Fruit fly (Drosophila melanogaster) whole organism, prepupa: ENCODE measurements around the gene CG17207.

Source experiments
- Blimp-1 ChIP-seq: fragments of 200-800 bp; sonication (Bioruptor generic); optimal IDR thresholded peaks from 3 replicates; lab custom pipeline; 2017; ENCODE audit warnings: missing biosample characterization, missing genetic modification characterization, mild to moderate bottlenecking, moderate library complexity, missing genetic modification reagents
- CG10631 ChIP-seq: fragments of 200-800 bp; sonication (Bioruptor generic); optimal IDR thresholded peaks from 2 replicates; lab custom pipeline; 2016; ENCODE audit warnings: missing biosample characterization, missing genetic modification characterization
- CG10669 ChIP-seq: fragments of 200-800 bp; sonication (Bioruptor generic); optimal IDR thresholded peaks from 3 replicates; lab custom pipeline; 2018; ENCODE audit warnings: missing biosample characterization, mild to moderate bottlenecking, missing genetic modification characterization, moderate library complexity
- CG11294 ChIP-seq: fragments of 200-800 bp; sonication (Bioruptor generic); IDR thresholded peaks from 2 replicates; pipeline ENCODE4 v1.3.6; 2022; ENCODE audit warnings: missing biosample characterization, missing genetic modification characterization
- CG11902 ChIP-seq: fragments of 200-800 bp; sonication (Bioruptor generic); optimal IDR thresholded peaks from 3 replicates; lab custom pipeline; 2016; ENCODE audit warnings: missing biosample characterization, missing genetic modification characterization
- CG15336 ChIP-seq: fragments of 200-800 bp; sonication (Bioruptor generic); IDR thresholded peaks from 2 replicates; pipeline ENCODE4 v1.3.6; 2022; ENCODE audit warnings: missing biosample characterization, missing genetic modification characterization
- CG1621 ChIP-seq: fragments of 200-800 bp; sonication (Bioruptor generic); optimal IDR thresholded peaks from 3 replicates; lab custom pipeline; 2018; ENCODE audit warnings: missing biosample characterization, mild to moderate bottlenecking, missing genetic modification characterization
- CG16779 ChIP-seq: fragments of 200-800 bp; sonication (Bioruptor generic); optimal IDR thresholded peaks from 3 replicates; lab custom pipeline; 2017; ENCODE audit warnings: missing biosample characterization, mild to moderate bottlenecking, missing genetic modification characterization
- CG3032 ChIP-seq: fragments of 200-800 bp; optimal IDR thresholded peaks from 2 replicates; lab custom pipeline; 2019; ENCODE audit warnings: missing biosample characterization, mild to moderate bottlenecking, missing genetic modification characterization, moderate library complexity
- CG31627 ChIP-seq: fragments of 200-800 bp; sonication (Bioruptor generic); optimal IDR thresholded peaks from 3 replicates; lab custom pipeline; 2016; ENCODE audit warnings: missing biosample characterization, missing genetic modification characterization
- CG32006 ChIP-seq: fragments of 200-800 bp; sonication (Bioruptor generic); optimal IDR thresholded peaks from 3 replicates; lab custom pipeline; 2017; ENCODE audit warnings: missing biosample characterization, mild to moderate bottlenecking, missing genetic modification characterization
- CG34406 ChIP-seq: fragments of 200-800 bp; sonication (Bioruptor generic); optimal IDR thresholded peaks from 3 replicates; lab custom pipeline; 2016; ENCODE audit warnings: missing biosample characterization, missing genetic modification characterization
- CG3919 ChIP-seq: fragments of 200-800 bp; sonication (Bioruptor generic); optimal IDR thresholded peaks from 3 replicates; lab custom pipeline; 2016; ENCODE audit warnings: missing biosample characterization, missing genetic modification characterization
- CG6163 ChIP-seq: fragments of 200-800 bp; sonication (Bioruptor generic); IDR thresholded peaks from 3 replicates; pipeline ENCODE4 v1.3.6; 2022; ENCODE audit warnings: missing biosample characterization, missing genetic modification characterization
- CG6276 ChIP-seq: fragments of 200-800 bp; sonication (Bioruptor generic); optimal IDR thresholded peaks from 2 replicates; lab custom pipeline; 2017; ENCODE audit warnings: missing biosample characterization, mild to moderate bottlenecking, missing genetic modification characterization
- CG6792 ChIP-seq: fragments of 200-800 bp; sonication (Bioruptor generic); optimal IDR thresholded peaks from 3 replicates; lab custom pipeline; 2016; ENCODE audit warnings: missing biosample characterization, missing genetic modification characterization
- CG6808 ChIP-seq: fragments of 200-800 bp; sonication (Bioruptor generic); optimal IDR thresholded peaks from 3 replicates; lab custom pipeline; 2017; ENCODE audit warnings: missing biosample characterization, missing genetic modification characterization, mild to moderate bottlenecking, moderate library complexity, missing genetic modification reagents
- CG7368 ChIP-seq: fragments of 200-800 bp; sonication (Bioruptor generic); optimal IDR thresholded peaks from 3 replicates; lab custom pipeline; 2016; ENCODE audit warnings: missing biosample characterization, missing genetic modification characterization
- CG8119 ChIP-seq: fragments of 200-800 bp; sonication (Bioruptor generic); IDR thresholded peaks from 3 replicates; pipeline ENCODE4 v1.3.6; 2022; ENCODE audit warnings: missing biosample characterization, missing genetic modification characterization
- CG8319 ChIP-seq: fragments of 200-800 bp; sonication (Bioruptor generic); optimal IDR thresholded peaks from 3 replicates; lab custom pipeline; 2016; ENCODE audit warnings: missing biosample characterization, missing genetic modification characterization
- CG8632 ChIP-seq: fragments of 200-800 bp; sonication (Bioruptor generic); optimal IDR thresholded peaks from 3 replicates; lab custom pipeline; 2016; ENCODE audit warnings: missing biosample characterization, missing genetic modification characterization
- CG9139 ChIP-seq: fragments of 200-800 bp; sonication (Bioruptor generic); optimal IDR thresholded peaks from 3 replicates; lab custom pipeline; 2017; ENCODE audit warnings: missing biosample characterization, mild to moderate bottlenecking, missing genetic modification characterization
- Eip75B ChIP-seq: fragments of 200-800 bp; sonication (Bioruptor generic); optimal IDR thresholded peaks from 3 replicates; lab custom pipeline; 2016; ENCODE audit warnings: missing biosample characterization, missing genetic modification characterization
- Eip78C ChIP-seq: fragments of 200-800 bp; sonication (Bioruptor generic); peaks from one replicate; lab custom pipeline; 2016; ENCODE audit warnings: missing biosample characterization, missing genetic modification characterization
- Eip93F ChIP-seq: fragments of 200-800 bp; sonication (Bioruptor generic); optimal IDR thresholded peaks from 2 replicates; lab custom pipeline; 2016; ENCODE audit warnings: missing biosample characterization, mild to moderate bottlenecking, missing genetic modification characterization
- Ets21C ChIP-seq: fragments of 200-800 bp; sonication (Bioruptor generic); optimal IDR thresholded peaks from 3 replicates; lab custom pipeline; 2016; ENCODE audit warnings: missing biosample characterization, missing genetic modification characterization
- Ets96B ChIP-seq: fragments of 200-800 bp; optimal IDR thresholded peaks from 2 replicates; lab custom pipeline; 2019; ENCODE audit warnings: missing biosample characterization, mild to moderate bottlenecking, missing genetic modification characterization, moderate library complexity
- Gug ChIP-seq: fragments of 200-800 bp; sonication (Bioruptor generic); IDR thresholded peaks from 2 replicates; pipeline ENCODE4 v1.3.6; 2022; ENCODE audit warnings: missing biosample characterization, missing genetic modification characterization
- Hr38 ChIP-seq: sonication (Bioruptor generic); optimal IDR thresholded peaks from 2 replicates; lab custom pipeline; 2016; ENCODE audit warnings: missing biosample characterization, missing genetic modification characterization
- Hr39 ChIP-seq: fragments of 200-800 bp; sonication (Bioruptor generic); optimal IDR thresholded peaks from 2 replicates; lab custom pipeline; 2016; ENCODE audit warnings: missing biosample characterization, missing genetic modification characterization
- Lpt ChIP-seq: fragments of 200-800 bp; sonication (Bioruptor generic); optimal IDR thresholded peaks from 3 replicates; lab custom pipeline; 2016; ENCODE audit warnings: missing biosample characterization, missing genetic modification characterization
- Met ChIP-seq: fragments of 200-800 bp; sonication (Bioruptor generic); optimal IDR thresholded peaks from 3 replicates; lab custom pipeline; 2016; ENCODE audit warnings: missing biosample characterization, missing genetic modification characterization
- OdsH ChIP-seq: fragments of 200-800 bp; sonication (Bioruptor generic); optimal IDR thresholded peaks from 3 replicates; lab custom pipeline; 2016; ENCODE audit warnings: missing biosample characterization, missing genetic modification characterization
- Smox ChIP-seq: fragments of 200-800 bp; sonication (Bioruptor generic); optimal IDR thresholded peaks from 3 replicates; lab custom pipeline; 2016; ENCODE audit warnings: missing biosample characterization, missing genetic modification characterization
- Sox102F ChIP-seq: fragments of 200-800 bp; sonication (Bioruptor generic); optimal IDR thresholded peaks from 2 replicates; lab custom pipeline; 2016; ENCODE audit warnings: missing biosample characterization, mild to moderate bottlenecking, missing genetic modification characterization
- Sox14 ChIP-seq: fragments of 200-800 bp; sonication (Bioruptor generic); optimal IDR thresholded peaks from 3 replicates; lab custom pipeline; 2016; ENCODE audit warnings: missing biosample characterization, missing genetic modification characterization
- Sox15 ChIP-seq: fragments of 200-800 bp; sonication (Bioruptor generic); optimal IDR thresholded peaks from 3 replicates; lab custom pipeline; 2016; ENCODE audit warnings: missing biosample characterization, missing genetic modification characterization
- achi ChIP-seq: fragments of 200-800 bp; sonication (Bioruptor generic); optimal IDR thresholded peaks from 3 replicates; lab custom pipeline; 2016; ENCODE audit warnings: missing biosample characterization, missing genetic modification characterization
- acj6 ChIP-seq: fragments of 200-800 bp; sonication (Bioruptor generic); optimal IDR thresholded peaks from 3 replicates; lab custom pipeline; 2016; ENCODE audit warnings: missing biosample characterization, missing genetic modification characterization
- cyc ChIP-seq: fragments of 200-800 bp; sonication (Bioruptor generic); optimal IDR thresholded peaks from 3 replicates; lab custom pipeline; 2016; ENCODE audit warnings: missing biosample characterization, missing genetic modification characterization
- dac ChIP-seq: fragments of 200-800 bp; sonication (Bioruptor generic); optimal IDR thresholded peaks from 2 replicates; lab custom pipeline; 2017; ENCODE audit warnings: missing biosample characterization, mild to moderate bottlenecking, missing genetic modification characterization
- dsx ChIP-seq: fragments of 200-800 bp; optimal IDR thresholded peaks from 3 replicates; lab custom pipeline; 2019; ENCODE audit warnings: missing biosample characterization, mild to moderate bottlenecking, missing genetic modification characterization, moderate library complexity; ENCODE audit not compliant: poor library complexity, severe bottlenecking
- eg ChIP-seq: fragments of 200-800 bp; sonication (Bioruptor generic); IDR thresholded peaks from 3 replicates; pipeline ENCODE4 v1.3.6; 2022; ENCODE audit warnings: missing biosample characterization, missing genetic modification characterization
- esn ChIP-seq: fragments of 200-800 bp; sonication (Bioruptor generic); optimal IDR thresholded peaks from 2 replicates; lab custom pipeline; 2016; ENCODE audit warnings: missing biosample characterization, mild to moderate bottlenecking, missing genetic modification characterization, moderate library complexity
- fd59A ChIP-seq: fragments of 200-800 bp; sonication (Bioruptor generic); optimal IDR thresholded peaks from 2 replicates; lab custom pipeline; 2017; ENCODE audit warnings: missing biosample characterization, mild to moderate bottlenecking, missing genetic modification characterization, missing genetic modification reagents
- fd85E ChIP-seq: fragments of 200-800 bp; sonication (Bioruptor generic); optimal IDR thresholded peaks from 3 replicates; lab custom pipeline; 2016; ENCODE audit warnings: missing biosample characterization, missing genetic modification characterization
- fkh ChIP-seq: fragments of 200-800 bp; sonication (Bioruptor generic); optimal IDR thresholded peaks from 3 replicates; lab custom pipeline; 2017; ENCODE audit warnings: missing biosample characterization, mild to moderate bottlenecking, missing genetic modification characterization, moderate library complexity
- net ChIP-seq: fragments of 200-800 bp; sonication (Bioruptor generic); optimal IDR thresholded peaks from 3 replicates; lab custom pipeline; 2016; ENCODE audit warnings: missing biosample characterization, missing genetic modification characterization
- pdm3 ChIP-seq: fragments of 200-800 bp; sonication (Bioruptor generic); optimal IDR thresholded peaks from 3 replicates; lab custom pipeline; 2016; ENCODE audit warnings: missing biosample characterization, missing genetic modification characterization
- spab ChIP-seq: fragments of 200-800 bp; sonication (Bioruptor generic); optimal IDR thresholded peaks from 2 replicates; lab custom pipeline; 2017; ENCODE audit warnings: missing biosample characterization, mild to moderate bottlenecking, missing genetic modification characterization, missing genetic modification reagents
- ss ChIP-seq, 2 experiments: fragments of 200-800 bp; sonication (Bioruptor generic); optimal IDR thresholded peaks; 2 replicates in 1 of 2; 3 replicates in 1 of 2; lab custom pipeline; 2017 to 2018; ENCODE audit warnings: mild to moderate bottlenecking in 2 of 2, missing biosample characterization in 2 of 2, missing genetic modification characterization in 2 of 2, moderate library complexity in 1 of 2
- topi ChIP-seq: fragments of 200-800 bp; sonication (Bioruptor generic); optimal IDR thresholded peaks from 3 replicates; lab custom pipeline; 2016; ENCODE audit warnings: missing biosample characterization, missing genetic modification characterization
- vri ChIP-seq: fragments of 200-800 bp; sonication (Bioruptor generic); optimal IDR thresholded peaks from 3 replicates; lab custom pipeline; 2016; ENCODE audit warnings: missing biosample characterization, mild to moderate bottlenecking, missing genetic modification characterization

CG17207 gene

DNA sequence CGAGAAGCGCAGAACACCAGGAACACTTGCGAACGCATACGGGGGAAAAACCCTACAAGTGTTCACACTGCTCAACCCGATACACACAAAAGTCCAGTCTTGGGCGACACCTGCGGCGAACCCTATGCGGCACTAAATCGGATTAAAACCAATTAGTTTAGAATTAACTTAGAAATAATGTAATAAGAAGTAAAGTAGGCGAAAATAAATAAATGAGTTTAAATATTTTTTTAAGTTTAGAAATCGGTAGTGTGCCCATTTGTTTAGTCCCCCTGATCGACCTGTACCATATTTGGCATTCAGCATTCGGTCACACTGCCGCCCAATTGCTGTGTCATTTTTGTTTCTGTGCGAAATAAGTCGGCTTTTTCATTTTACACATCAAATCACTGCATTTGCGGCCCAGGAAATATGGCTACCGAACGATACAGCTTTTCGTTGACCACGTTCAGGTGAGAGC is 7.9 kb downstream of the CG17207 start, which contains the start of gene Prosalpha2:
Gene Prosalpha2, plus strand, starts transcription at position 292 of the 460 bp plus-strand sequence.
- no peak for TF ChIP-seq CG3919 (GFP tag; lab: Kevin White, UChicago)
- TF ChIP-seq Sox14 (GFP tag; lab: Kevin White, UChicago): peak; percentile 48
- no peak for TF ChIP-seq acj6
- TF ChIP-seq CG8119 (GFP tag; lab: Robert Waterston, UW): no peak
- no peak for TF ChIP-seq Hr38 (GFP tag; lab: Kevin White, UChicago)
- TF ChIP-seq vri: no peak
- TF ChIP-seq OdsH (GFP tag; lab: Kevin White, UChicago): no peak
- no peak for TF ChIP-seq Eip75B (GFP tag; lab: Kevin White, UChicago)
- TF ChIP-seq achi: no peak
- no peak for TF ChIP-seq spab (GFP tag; lab: Kevin White, UChicago)
- no peak for TF ChIP-seq ss (GFP tag; optimal IDR thresholded peaks at IDR 0.05; lab: Kevin White, UChicago)
- no peak for TF ChIP-seq CG16779 (tag; lab: Kevin White, UChicago)
- TF ChIP-seq Eip93F (GFP tag; lab: Kevin White, UChicago): no peak
- TF ChIP-seq CG15336 (GFP tag; lab: Robert Waterston, UW): no peak
- no peak for TF ChIP-seq Lpt (GFP tag; lab: Kevin White, UChicago)
- TF ChIP-seq Ets21C: no peak
- peak; percentile 19 for TF ChIP-seq CG31627 (GFP tag; lab: Kevin White, UChicago)
- TF ChIP-seq Sox102F (GFP tag; lab: Kevin White, UChicago): no peak
- TF ChIP-seq fd59A (GFP tag; lab: Kevin White, UChicago): no peak
- TF ChIP-seq esn (GFP tag; lab: Kevin White, UChicago): peak; percentile 22
- no peak for TF ChIP-seq CG6808 (GFP tag; lab: Kevin White, UChicago)
- TF ChIP-seq cyc (GFP tag; lab: Kevin White, UChicago): peak; percentile 23
- TF ChIP-seq dac: no peak
- TF ChIP-seq Eip78C (GFP tag; lab: Kevin White, UChicago): peak; percentile 77
- no peak for TF ChIP-seq Met (GFP tag; lab: Kevin White, UChicago)
- TF ChIP-seq CG6276 (GFP tag; lab: Kevin White, UChicago): no peak
- no peak for TF ChIP-seq CG7368 (GFP tag; lab: Kevin White, UChicago)
- TF ChIP-seq CG8632 (GFP tag; lab: Kevin White, UChicago): no peak
- TF ChIP-seq Blimp-1 (GFP tag; lab: Kevin White, UChicago): no peak
- TF ChIP-seq fd85E: no peak
- no peak for TF ChIP-seq Sox15
- no peak for TF ChIP-seq CG32006 (GFP tag; lab: Kevin White, UChicago)
- peak; percentile 40; the same call in 1 of the 3 replicates for TF ChIP-seq CG6163 (GFP tag; lab: Robert Waterston, UW)
- TF ChIP-seq Hr39 (GFP tag; lab: Kevin White, UChicago): no peak
- TF ChIP-seq CG8319: no peak
- no peak for TF ChIP-seq net (GFP tag; lab: Kevin White, UChicago)
- TF ChIP-seq Gug (GFP tag; lab: Robert Waterston, UW): 0 out of 2 replicates have a peak, but pooled peaks have one; percentile 30
- no peak for TF ChIP-seq CG10631 (GFP tag; lab: Kevin White, UChicago)
- no peak for TF ChIP-seq CG10669 (GFP tag; lab: Kevin White, UChicago)
- TF ChIP-seq fkh: no peak
- no peak for TF ChIP-seq CG11902
- TF ChIP-seq CG9139: no peak
- no peak; the same call in 2 of the 3 replicates for TF ChIP-seq eg (GFP tag; lab: Robert Waterston, UW)
- no peak for TF ChIP-seq Smox (GFP tag; lab: Kevin White, UChicago)
- TF ChIP-seq CG3032 (tag; lab: Kevin White, UChicago): no peak
- peak; percentile 33 for TF ChIP-seq Ets96B
- no peak for TF ChIP-seq CG11294
- peak; percentile 16 for TF ChIP-seq CG34406 (GFP tag; lab: Kevin White, UChicago)
- TF ChIP-seq CG6792 (GFP tag; lab: Kevin White, UChicago): no peak
- TF ChIP-seq dsx: peak; percentile 18
- TF ChIP-seq topi (GFP tag; lab: Kevin White, UChicago): peak; percentile 29
- TF ChIP-seq CG1621: no peak
- no peak for TF ChIP-seq pdm3
